Worm (Caenorhabditis elegans) whole organism, late embryonic: ENCODE data around the gene F35F10.14.

Experiments
- C08G9.2 ChIP-seq: sonication (generic microtip); optimal IDR thresholded peaks from 2 replicates; lab custom pipeline; 2016; ENCODE audit warnings: mild to moderate bottlenecking, missing genetic modification characterization, moderate library complexity, missing compliant biosample characterization
- ceh-18 ChIP-seq: sonication (generic microtip); optimal IDR thresholded peaks from 2 replicates; lab custom pipeline; 2016; ENCODE audit warnings: missing genetic modification characterization, missing compliant biosample characterization
- ceh-31 ChIP-seq: sonication (generic microtip); optimal IDR thresholded peaks from 2 replicates; lab custom pipeline; 2016; ENCODE audit warnings: missing genetic modification characterization, missing compliant biosample characterization
- elt-2 ChIP-seq: sonication (generic microtip); optimal IDR thresholded peaks from 2 replicates; lab custom pipeline; 2016; ENCODE audit warnings: missing genetic modification reagents, missing genetic modification characterization, missing compliant biosample characterization
- pha-4 ChIP-seq: fragments of 150-350 bp; optimal IDR thresholded peaks from 2 replicates; lab custom pipeline; 2018; ENCODE audit warnings: missing biosample characterization, missing genetic modification reagents, missing genetic modification characterization

- TF ChIP-seq elt-2: no peak
- no peak for TF ChIP-seq pha-4 (tag; lab: Kevin White, UChicago)
- TF ChIP-seq ceh-31: no peak
- no peak for TF ChIP-seq C08G9.2 (tag; lab: Kevin White, UChicago)
- TF ChIP-seq ceh-18 (tag; lab: Kevin White, UChicago): no peak
Measured at ce11 chrV:3339009-3339408, 19.1 kb upstream of the F35F10.14 start, which contains the start of gene C17B7.4.
